Worm (Caenorhabditis elegans): ENCODE measurements around the gene F42C5.3.

Gene F42C5.3

ce11 chrIV:7323904-7324303, 36.5 kb upstream of the F42C5.3 start:
- TF ChIP-seq ces-1 (GFP tag; optimal IDR thresholded peaks at IDR 0.05) (no peak), nhr-76 (tag; optimal IDR thresholded peaks at IDR 0.05) (no peak), ceh-39 (tag; optimal IDR thresholded peaks at IDR 0.05) (no peak), elt-1 (tag; optimal IDR thresholded peaks at IDR 0.05; ENCODE audit: borderline replicate concordance, insufficient read depth) (no peak)

- TF ChIP-seq tbx-8 (GFP tag; optimal IDR thresholded peaks at IDR 0.05) (no peak), ham-2 (GFP tag; optimal IDR thresholded peaks at IDR 0.05) (no peak), unc-120 (tag; optimal IDR thresholded peaks at IDR 0.05; ENCODE audit: poor library complexity, severe bottlenecking) (no peak), ceh-83 (GFP tag; optimal IDR thresholded peaks at IDR 0.05) (no peak), sptf-1 (tag; optimal IDR thresholded peaks at IDR 0.05) (no peak), bed-3 (GFP tag; optimal IDR thresholded peaks at IDR 0.05) (no peak), nhr-237 (tag; optimal IDR thresholded peaks at IDR 0.05) (no peak), nhr-12 (tag; optimal IDR thresholded peaks at IDR 0.05) (no peak), ces-1 (GFP tag; optimal IDR thresholded peaks at IDR 0.05) (no peak), pha-4 (tag; optimal IDR thresholded peaks at IDR 0.05) (no peak), lsy-2 (tag; optimal IDR thresholded peaks at IDR 0.05) (no peak), M03D4.4 (tag; optimal IDR thresholded peaks at IDR 0.05) (no peak), elt-1 (tag; optimal IDR thresholded peaks at IDR 0.05; ENCODE audit: borderline replicate concordance, insufficient read depth) (no peak), nhr-28 (tag; optimal IDR thresholded peaks at IDR 0.05) (no peak)
Measured at ce11 chrIV:7320688-7321087, 33.3 kb upstream of the F42C5.3 start.

ce11 chrIV:7319931-7320435, 32.6 kb upstream of the F42C5.3 start:
- peak; percentile 70 for TF ChIP-seq unc-62 (GFP tag; optimal IDR thresholded peaks at IDR 0.05)
- TF ChIP-seq hlh-1 (tag; optimal IDR thresholded peaks at IDR 0.05), result peak; percentile 81
- TF ChIP-seq ces-1 (GFP tag; optimal IDR thresholded peaks at IDR 0.05), result peak; percentile 89
- peak; percentile 63 for TF ChIP-seq nhr-237 (tag; optimal IDR thresholded peaks at IDR 0.05)
- TF ChIP-seq mep-1 (tag; optimal IDR thresholded peaks at IDR 0.05), result peak; percentile 38
- peak; percentile 12 for TF ChIP-seq blmp-1 (tag; optimal IDR thresholded peaks at IDR 0.05)
- TF ChIP-seq sem-2 (GFP tag; optimal IDR thresholded peaks at IDR 0.05), result no peak
- TF ChIP-seq unc-39 (tag; optimal IDR thresholded peaks at IDR 0.05), result no peak
- TF ChIP-seq unc-120 (tag; optimal IDR thresholded peaks at IDR 0.05; ENCODE audit: poor library complexity, severe bottlenecking), result peak; percentile 87
- no peak for TF ChIP-seq pha-4 (tag; optimal IDR thresholded peaks at IDR 0.05)
- TF ChIP-seq drap-1 (GFP tag; optimal IDR thresholded peaks at IDR 0.05), result no peak
- TF ChIP-seq ham-2 (GFP tag; optimal IDR thresholded peaks at IDR 0.05), result peak; percentile 78
- peak; percentile 40 for TF ChIP-seq lsy-2 (tag; optimal IDR thresholded peaks at IDR 0.05)
- TF ChIP-seq mls-2 (tag; optimal IDR thresholded peaks at IDR 0.05), result peak; percentile 65

- TF ChIP-seq mep-1 (tag; optimal IDR thresholded peaks at IDR 0.05), result no peak
- TF ChIP-seq snpc-4 (tag; optimal IDR thresholded peaks at IDR 0.05), result no peak
- no peak for TF ChIP-seq unc-120 (tag; optimal IDR thresholded peaks at IDR 0.05; ENCODE audit: poor library complexity, severe bottlenecking)
- TF ChIP-seq flh-1 (GFP tag; optimal IDR thresholded peaks at IDR 0.05), result no peak
- no peak for TF ChIP-seq nhr-28 (tag; optimal IDR thresholded peaks at IDR 0.05)
- no peak for TF ChIP-seq bed-3 (GFP tag; optimal IDR thresholded peaks at IDR 0.05)
- TF ChIP-seq ceh-39 (tag; optimal IDR thresholded peaks at IDR 0.05), result no peak
- TF ChIP-seq tbx-8 (GFP tag; optimal IDR thresholded peaks at IDR 0.05), result no peak
- no peak for TF ChIP-seq hlh-1 (tag; optimal IDR thresholded peaks at IDR 0.05)
Measured at ce11 chrIV:7318900-7319299, 31.5 kb upstream of the F42C5.3 start.

- TF ChIP-seq lsy-2 (tag; optimal IDR thresholded peaks at IDR 0.05) (no peak), unc-120 (tag; optimal IDR thresholded peaks at IDR 0.05; ENCODE audit: poor library complexity, severe bottlenecking) (no peak), M03D4.4 (tag; optimal IDR thresholded peaks at IDR 0.05) (no peak), ham-2 (GFP tag; optimal IDR thresholded peaks at IDR 0.05) (no peak), elt-1 (tag; optimal IDR thresholded peaks at IDR 0.05; ENCODE audit: borderline replicate concordance, insufficient read depth) (peak; percentile 51), mls-2 (tag; optimal IDR thresholded peaks at IDR 0.05) (no peak), unc-62 (GFP tag; optimal IDR thresholded peaks at IDR 0.05) (peak; percentile 63), ces-1 (GFP tag; optimal IDR thresholded peaks at IDR 0.05) (peak; percentile 83)
Measured at ce11 chrIV:7317829-7318529, 30.6 kb upstream of the F42C5.3 start.

ce11 chrIV:7316613-7317153, 29.3 kb upstream of the F42C5.3 start, which contains the start of gene F42C5.9:
Gene F42C5.9, minus strand, starts transcription at chrIV:7317103.
- TF ChIP-seq bed-3 (GFP tag; optimal IDR thresholded peaks at IDR 0.05) (no peak), nhr-28 (tag; optimal IDR thresholded peaks at IDR 0.05) (no peak), lsy-2 (tag; optimal IDR thresholded peaks at IDR 0.05) (no peak)
